Fruit fly (Drosophila melanogaster) whole organism, embryonic: Measurements from ENCODE around the gene CG8135.

Experiments used
- Atf3 ChIP-seq: fragments of 200-800 bp; sonication (Bioruptor generic); optimal IDR thresholded peaks from 3 replicates; lab custom pipeline; 2016; ENCODE audit warnings: missing biosample characterization, missing genetic modification characterization
- B-H1 ChIP-seq: fragments of 200-800 bp; sonication (Bioruptor generic); IDR thresholded peaks from 3 replicates; pipeline ENCODE4 v1.3.6; 2022; ENCODE audit warnings: missing biosample characterization, missing genetic modification characterization
- CG1024 ChIP-seq: fragments of 200-800 bp; sonication (Bioruptor generic); IDR thresholded peaks from 2 replicates; pipeline ENCODE4 v1.3.6; 2022; ENCODE audit warnings: missing biosample characterization, missing genetic modification characterization
- CG10274 ChIP-seq: fragments of 200-800 bp; sonication (Bioruptor generic); optimal IDR thresholded peaks from 3 replicates; lab custom pipeline; 2017; ENCODE audit warnings: missing biosample characterization, mild to moderate bottlenecking, missing genetic modification characterization
- CG10543 ChIP-seq: fragments of 200-800 bp; sonication (Bioruptor generic); optimal IDR thresholded peaks from 3 replicates; lab custom pipeline; 2017; ENCODE audit warnings: missing biosample characterization, mild to moderate bottlenecking, missing genetic modification characterization, moderate library complexity
- CG11723 ChIP-seq: fragments of 200-800 bp; sonication (Bioruptor generic); optimal IDR thresholded peaks from 2 replicates; lab custom pipeline; 2017; ENCODE audit warnings: missing biosample characterization, mild to moderate bottlenecking, missing genetic modification characterization
- CG1233 ChIP-seq: fragments of 200-800 bp; sonication (Bioruptor generic); optimal IDR thresholded peaks from 4 replicates; lab custom pipeline; 2018; ENCODE audit warnings: missing biosample characterization, mild to moderate bottlenecking, missing genetic modification characterization
- CG12744 ChIP-seq: fragments of 200-800 bp; sonication (Bioruptor generic); optimal IDR thresholded peaks from 2 replicates; lab custom pipeline; 2016; ENCODE audit warnings: missing biosample characterization, missing genetic modification characterization
- CG13296 ChIP-seq: fragments of 200-800 bp; sonication (Bioruptor generic); optimal IDR thresholded peaks from 3 replicates; lab custom pipeline; 2018; ENCODE audit warnings: missing biosample characterization, mild to moderate bottlenecking, missing genetic modification characterization
- CG13624 ChIP-seq: fragments of 200-800 bp; sonication (Bioruptor generic); optimal IDR thresholded peaks from 2 replicates; lab custom pipeline; 2016; ENCODE audit warnings: missing biosample characterization, missing genetic modification characterization
- CG16815 ChIP-seq: fragments of 200-800 bp; sonication (Bioruptor generic); optimal IDR thresholded peaks from 3 replicates; lab custom pipeline; 2017; ENCODE audit warnings: missing biosample characterization, mild to moderate bottlenecking, missing genetic modification characterization
- CG17829 ChIP-seq: fragments of 200-800 bp; optimal IDR thresholded peaks from 2 replicates; lab custom pipeline; 2019; ENCODE audit warnings: missing biosample characterization, mild to moderate bottlenecking, missing genetic modification characterization, moderate library complexity
- CG17912 ChIP-seq: fragments of 200-800 bp; sonication (Bioruptor generic); optimal IDR thresholded peaks from 2 replicates; lab custom pipeline; 2018; ENCODE audit warnings: missing biosample characterization, mild to moderate bottlenecking, missing genetic modification characterization
- CG32532 ChIP-seq: fragments of 200-800 bp; sonication (Bioruptor generic); IDR thresholded peaks from 2 replicates; pipeline ENCODE4 v1.3.6; 2022; ENCODE audit warnings: missing biosample characterization, missing genetic modification characterization
- CG33213 ChIP-seq: fragments of 200-800 bp; sonication (Bioruptor generic); optimal IDR thresholded peaks from 3 replicates; lab custom pipeline; 2016; ENCODE audit warnings: missing biosample characterization, missing genetic modification characterization
- CG34224 ChIP-seq: fragments of 200-800 bp; sonication (Bioruptor generic); IDR thresholded peaks from 3 replicates; pipeline ENCODE4 v1.3.6; 2022; ENCODE audit warnings: missing biosample characterization, missing genetic modification characterization; ENCODE audit not compliant: partially characterized antibody
- CG7556 ChIP-seq: fragments of 200-800 bp; sonication (Bioruptor generic); optimal IDR thresholded peaks from 2 replicates; lab custom pipeline; 2017; ENCODE audit warnings: missing biosample characterization, mild to moderate bottlenecking, missing genetic modification characterization
- CG7839 ChIP-seq: fragments of 200-800 bp; sonication (Bioruptor generic); optimal IDR thresholded peaks from 3 replicates; lab custom pipeline; 2018; ENCODE audit warnings: missing biosample characterization, mild to moderate bottlenecking, missing genetic modification characterization, moderate library complexity
- CG8765 ChIP-seq: fragments of 200-800 bp; sonication (Bioruptor generic); IDR thresholded peaks from 2 replicates; pipeline ENCODE4 v1.3.6; 2022; ENCODE audit warnings: missing biosample characterization, missing genetic modification characterization
- CG8924 ChIP-seq: fragments of 200-800 bp; optimal IDR thresholded peaks from 3 replicates; lab custom pipeline; 2019; ENCODE audit warnings: missing biosample characterization, mild to moderate bottlenecking, missing genetic modification characterization, moderate library complexity
- CG9609 ChIP-seq: fragments of 200-800 bp; sonication (Bioruptor generic); optimal IDR thresholded peaks from 3 replicates; lab custom pipeline; 2016; ENCODE audit warnings: missing biosample characterization, missing genetic modification characterization
- CG9817 ChIP-seq: fragments of 200-800 bp; sonication (Bioruptor generic); optimal IDR thresholded peaks from 2 replicates; lab custom pipeline; 2018; ENCODE audit warnings: missing biosample characterization, mild to moderate bottlenecking, missing genetic modification characterization, moderate library complexity
- Deaf1 ChIP-seq: fragments of 200-800 bp; optimal IDR thresholded peaks from 3 replicates; lab custom pipeline; 2019; ENCODE audit warnings: missing biosample characterization, mild to moderate bottlenecking, missing genetic modification characterization, moderate library complexity
- Dll ChIP-seq: fragments of 200-800 bp; sonication (Bioruptor generic); IDR thresholded peaks from 4 replicates; pipeline ENCODE4 v1.3.6; 2022; ENCODE audit warnings: missing biosample characterization, missing genetic modification characterization; ENCODE audit not compliant: partially characterized antibody
- Doc3 ChIP-seq: fragments of 200-800 bp; sonication (Bioruptor generic); IDR thresholded peaks from 3 replicates; pipeline ENCODE4 v1.3.6; 2022; ENCODE audit warnings: missing biosample characterization, missing genetic modification characterization; ENCODE audit not compliant: partially characterized antibody
- Dp ChIP-seq: fragments of 200-800 bp; sonication (Bioruptor generic); optimal IDR thresholded peaks from 2 replicates; lab custom pipeline; 2018; ENCODE audit warnings: missing biosample characterization, mild to moderate bottlenecking, missing genetic modification characterization, moderate library complexity
- Eip74EF ChIP-seq, 2 experiments: fragments of 200-800 bp in 1 of 2; fragments of >200 bp in 1 of 2; sonication (Bioruptor generic) in 1 of 2; optimal IDR thresholded peaks; 2 replicates each; lab custom pipeline; 2017 to 2019; ENCODE audit warnings: missing biosample characterization in 2 of 2, missing genetic modification characterization in 2 of 2, mild to moderate bottlenecking in 1 of 2, moderate library complexity in 1 of 2
- HLH4C ChIP-seq: fragments of 200-800 bp; sonication (Bioruptor generic); IDR thresholded peaks from 3 replicates; pipeline ENCODE4 v1.3.6; 2022; ENCODE audit warnings: missing biosample characterization, missing genetic modification characterization; ENCODE audit not compliant: partially characterized antibody
- Jarid2 ChIP-seq: fragments of 200-800 bp; sonication (Bioruptor generic); optimal IDR thresholded peaks from 3 replicates; lab custom pipeline; 2017; ENCODE audit warnings: mild to moderate bottlenecking, missing biosample characterization, missing genetic modification reagents, missing genetic modification characterization
- Kr ChIP-seq: fragments of 200-800 bp; sonication (Bioruptor generic); optimal IDR thresholded peaks from 2 replicates; lab custom pipeline; 2017; ENCODE audit warnings: missing biosample characterization, mild to moderate bottlenecking, missing genetic modification characterization
- Oaz ChIP-seq: fragments of 200-800 bp; sonication (Bioruptor generic); IDR thresholded peaks from 2 replicates; pipeline ENCODE4 v1.3.6; 2022; ENCODE audit warnings: missing biosample characterization, missing genetic modification characterization
- Opbp ChIP-seq: fragments of 200-800 bp; sonication (Bioruptor generic); IDR thresholded peaks from 3 replicates; pipeline ENCODE4 v1.3.6; 2022; ENCODE audit warnings: missing biosample characterization, missing genetic modification characterization; ENCODE audit not compliant: partially characterized antibody
- Scr ChIP-seq: fragments of 200-800 bp; sonication (Bioruptor generic); IDR thresholded peaks from 2 replicates; pipeline ENCODE4 v1.3.6; 2022; ENCODE audit warnings: missing biosample characterization, missing genetic modification characterization; ENCODE audit not compliant: partially characterized antibody
- Sin3A ChIP-seq: fragments of >200 bp; optimal IDR thresholded peaks from 2 replicates; lab custom pipeline; 2018
- abd-A ChIP-seq: fragments of 200-800 bp; sonication (Bioruptor generic); optimal IDR thresholded peaks from 3 replicates; lab custom pipeline; 2019; ENCODE audit warnings: missing biosample characterization, mild to moderate bottlenecking, missing genetic modification characterization, moderate library complexity
- bcd ChIP-seq: fragments of 200-800 bp; sonication (Bioruptor generic); optimal IDR thresholded peaks from 2 replicates; lab custom pipeline; 2017; ENCODE audit warnings: missing biosample characterization, mild to moderate bottlenecking, missing genetic modification characterization
- br ChIP-seq: fragments of >200 bp; optimal IDR thresholded peaks from 2 replicates; lab custom pipeline; 2017
- btn ChIP-seq: fragments of 200-800 bp; sonication (Bioruptor generic); optimal IDR thresholded peaks from 2 replicates; lab custom pipeline; 2016; ENCODE audit warnings: missing biosample characterization, missing genetic modification characterization
- da ChIP-seq: fragments of 200-800 bp; sonication (Bioruptor generic); optimal IDR thresholded peaks from 2 replicates; lab custom pipeline; 2016; ENCODE audit warnings: missing biosample characterization, missing genetic modification characterization
- dimm ChIP-seq: fragments of 200-800 bp; sonication (Bioruptor generic); IDR thresholded peaks from 2 replicates; pipeline ENCODE4 v1.3.6; 2022; ENCODE audit warnings: missing biosample characterization, missing genetic modification characterization
- hb ChIP-seq: fragments of 200-800 bp; sonication (Bioruptor generic); IDR thresholded peaks from 3 replicates; pipeline ENCODE4 v1.3.6; 2022; ENCODE audit warnings: missing biosample characterization, missing genetic modification characterization; ENCODE audit not compliant: partially characterized antibody
- kah ChIP-seq: fragments of 200-800 bp; sonication (Bioruptor generic); optimal IDR thresholded peaks from 2 replicates; lab custom pipeline; 2018; ENCODE audit warnings: missing biosample characterization, mild to moderate bottlenecking, missing genetic modification characterization
- mld ChIP-seq: fragments of 200-800 bp; sonication (Bioruptor generic); IDR thresholded peaks from 3 replicates; pipeline ENCODE4 v1.3.6; 2022; ENCODE audit warnings: missing biosample characterization, missing genetic modification characterization; ENCODE audit not compliant: partially characterized antibody
- pnt ChIP-seq: fragments of 200-800 bp; sonication (Bioruptor generic); optimal IDR thresholded peaks from 3 replicates; lab custom pipeline; 2016; ENCODE audit warnings: missing biosample characterization, missing genetic modification characterization
- ssp ChIP-seq: fragments of 200-800 bp; sonication (Bioruptor generic); IDR thresholded peaks from 2 replicates; pipeline ENCODE4 v1.3.6; 2022; ENCODE audit warnings: missing biosample characterization, missing genetic modification characterization
- stc ChIP-seq: fragments of 200-800 bp; sonication (Bioruptor generic); IDR thresholded peaks from 2 replicates; pipeline ENCODE4 v1.3.6; 2022; ENCODE audit warnings: missing biosample characterization, missing genetic modification characterization
- stwl ChIP-seq: fragments of 200-800 bp; sonication (Bioruptor generic); optimal IDR thresholded peaks from 3 replicates; lab custom pipeline; 2018; ENCODE audit warnings: missing biosample characterization, mild to moderate bottlenecking, missing genetic modification characterization, moderate library complexity
- trem ChIP-seq: fragments of 200-800 bp; optimal IDR thresholded peaks from 3 replicates; lab custom pipeline; 2019; ENCODE audit warnings: missing biosample characterization, mild to moderate bottlenecking, missing genetic modification characterization, moderate library complexity
- unc-4 ChIP-seq: fragments of 200-800 bp; sonication (Bioruptor generic); IDR thresholded peaks from 2 replicates; pipeline ENCODE4 v1.3.6; 2022; ENCODE audit warnings: missing biosample characterization, missing genetic modification characterization; ENCODE audit not compliant: partially characterized antibody
- zfh1 ChIP-seq: fragments of 200-800 bp; sonication (Bioruptor generic); IDR thresholded peaks from 3 replicates; pipeline ENCODE4 v1.3.6; 2022; ENCODE audit warnings: missing biosample characterization, missing genetic modification characterization

Gene CG8135

dm6 chr3R:9401127-9401603, 3.0 kb upstream of the CG8135 start, which contains the start of the genes RpL34b and CG8132 (continued):
- peak; percentile 97 for TF ChIP-seq bcd (GFP tag; lab: Kevin White, UChicago)
- TF ChIP-seq CG11723 (GFP tag; lab: Kevin White, UChicago): peak; percentile 91
- peak; percentile 97 for TF ChIP-seq zfh1 (GFP tag; lab: Robert Waterston, UW)
- peak; percentile 88 for TF ChIP-seq CG1024 (GFP tag; lab: Robert Waterston, UW)
- TF ChIP-seq CG12744: peak; percentile 95
- TF ChIP-seq mld: no peak
- TF ChIP-seq trem (tag; lab: Kevin White, UChicago): peak; percentile 95
- TF ChIP-seq stwl (tag; lab: Kevin White, UChicago): peak; percentile 91
- peak; percentile 16 for TF ChIP-seq Kr (GFP tag; lab: Kevin White, UChicago)
- TF ChIP-seq br (lab: Kevin White, UChicago): no peak
- TF ChIP-seq Jarid2: peak; percentile 78
- TF ChIP-seq B-H1 (GFP tag; lab: Robert Waterston, UW): peak; percentile 89
- TF ChIP-seq kah (GFP tag; lab: Kevin White, UChicago): peak; percentile 95
- peak; percentile 94 for TF ChIP-seq CG7839 (tag; lab: Kevin White, UChicago)
- TF ChIP-seq pnt (GFP tag; lab: Kevin White, UChicago): peak; percentile 95
- TF ChIP-seq dimm (GFP tag; lab: Robert Waterston, UW): peak; percentile 50
- TF ChIP-seq CG10543 (GFP tag; lab: Kevin White, UChicago): peak; percentile 99
- peak; percentile 90 for TF ChIP-seq ssp (GFP tag; lab: Robert Waterston, UW)
- TF ChIP-seq Eip74EF (GFP tag; optimal IDR thresholded peaks at IDR 0.05; lab: Kevin White, UChicago): peak in 1 of 2 experiments; percentile 87
- TF ChIP-seq abd-A (tag; lab: Kevin White, UChicago): no peak
- peak; percentile 95 for TF ChIP-seq CG16815 (GFP tag; lab: Kevin White, UChicago)
- TF ChIP-seq CG13296 (GFP tag; lab: Kevin White, UChicago): peak; percentile 97
- TF ChIP-seq CG32532 (GFP tag; lab: Robert Waterston, UW): peak; percentile 98
- TF ChIP-seq CG34224 (GFP tag; lab: Robert Waterston, UW): no peak
- TF ChIP-seq Atf3: peak; percentile 95
- TF ChIP-seq CG10274 (GFP tag; lab: Kevin White, UChicago): peak; percentile 84
- peak; percentile 96 for TF ChIP-seq CG17829
- TF ChIP-seq Dp (GFP tag; lab: Kevin White, UChicago): peak; percentile 59
- TF ChIP-seq CG9609 (GFP tag; lab: Kevin White, UChicago): peak; percentile 96
- peak; percentile 93 for TF ChIP-seq CG7556
- TF ChIP-seq Sin3A (lab: Kevin White, UChicago): peak; percentile 88
- peak; percentile 89 for TF ChIP-seq CG8765 (GFP tag; lab: Robert Waterston, UW)
- TF ChIP-seq HLH4C (GFP tag; lab: Robert Waterston, UW): peak; percentile 19; the same call in 1 of the 3 replicates
- TF ChIP-seq CG33213 (GFP tag; lab: Kevin White, UChicago): peak; percentile 97
- peak; percentile 98 for TF ChIP-seq CG9817 (tag; lab: Kevin White, UChicago)
- TF ChIP-seq stc (GFP tag; lab: Robert Waterston, UW): peak; percentile 93
- TF ChIP-seq Doc3 (GFP tag; lab: Robert Waterston, UW): no peak
- peak; percentile 95 for TF ChIP-seq da (GFP tag; lab: Kevin White, UChicago)
- peak; percentile 45; the same call in 1 of the 2 replicates for TF ChIP-seq Scr (GFP tag; lab: Robert Waterston, UW)
- no peak for TF ChIP-seq hb (GFP tag; lab: Robert Waterston, UW)
- peak; percentile 75 for TF ChIP-seq Deaf1 (tag; lab: Kevin White, UChicago)
- TF ChIP-seq unc-4 (GFP tag; lab: Robert Waterston, UW): peak; percentile 30; the same call in 1 of the 2 replicates
- TF ChIP-seq CG17912: peak; percentile 98
- TF ChIP-seq btn (GFP tag; lab: Kevin White, UChicago): peak; percentile 55
- peak; percentile 95 for TF ChIP-seq CG8924 (tag; lab: Kevin White, UChicago)
- TF ChIP-seq CG13624 (GFP tag; lab: Kevin White, UChicago): peak; percentile 97
- peak; percentile 96 for TF ChIP-seq CG1233 (GFP tag; lab: Kevin White, UChicago)
- peak; percentile 85 for TF ChIP-seq Oaz (GFP tag; lab: Robert Waterston, UW)
- peak; percentile 100 for TF ChIP-seq Opbp (GFP tag; lab: Robert Waterston, UW)
- peak; percentile 25; the same call in 1 of the 4 replicates for TF ChIP-seq Dll (GFP tag; lab: Robert Waterston, UW)
